Worm (Caenorhabditis elegans) whole organism, L3 larva: Measurements from ENCODE around the gene clec-5.

Experiments used
- R02D3.7 ChIP-seq: fragments of 150-350 bp; optimal IDR thresholded peaks from 2 replicates; lab custom pipeline; 2014; ENCODE audit warnings: missing biosample characterization, missing genetic modification characterization
- ZK546.5 ChIP-seq: sonication (generic microtip); optimal IDR thresholded peaks from 2 replicates; lab custom pipeline; 2017; ENCODE audit warnings: missing biosample characterization, missing genetic modification characterization
- elt-2 ChIP-seq: sonication (generic microtip); optimal IDR thresholded peaks from 2 replicates; lab custom pipeline; 2016; ENCODE audit warnings: missing genetic modification reagents, mild to moderate bottlenecking, missing genetic modification characterization, missing compliant biosample characterization
- lin-39 ChIP-seq: fragments of 150-350 bp; optimal IDR thresholded peaks from 2 replicates; lab custom pipeline; 2018; ENCODE audit warnings: missing biosample characterization, missing genetic modification reagents, missing genetic modification characterization
- mdl-1 ChIP-seq: fragments of 150-350 bp; optimal IDR thresholded peaks from 2 replicates; lab custom pipeline; 2014; ENCODE audit warnings: missing biosample characterization, missing genetic modification characterization
- nhr-12 ChIP-seq: fragments of 150-350 bp; optimal IDR thresholded peaks from 2 replicates; lab custom pipeline; 2014; ENCODE audit warnings: missing biosample characterization, missing genetic modification characterization
- nhr-25 ChIP-seq: sonication (generic microtip); optimal IDR thresholded peaks from 2 replicates; lab custom pipeline; 2017; ENCODE audit warnings: missing biosample characterization, missing genetic modification characterization
- nhr-76 ChIP-seq: fragments of 150-350 bp; sonication (generic microtip); optimal IDR thresholded peaks from 5 replicates; lab custom pipeline; 2014; ENCODE audit warnings: missing biosample characterization, missing genetic modification characterization
- pqm-1 ChIP-seq: fragments of 150-350 bp; optimal IDR thresholded peaks from 2 replicates; lab custom pipeline; 2017; ENCODE audit warnings: missing biosample characterization, missing genetic modification characterization, inconsistent platforms
- unc-39 ChIP-seq: sonication (generic microtip); optimal IDR thresholded peaks from 4 replicates; lab custom pipeline; 2017; ENCODE audit warnings: missing biosample characterization, missing genetic modification characterization
- zag-1 ChIP-seq: fragments of 150-350 bp; optimal IDR thresholded peaks from 2 replicates; lab custom pipeline; 2014; ENCODE audit warnings: missing biosample characterization, missing genetic modification characterization

DNA sequence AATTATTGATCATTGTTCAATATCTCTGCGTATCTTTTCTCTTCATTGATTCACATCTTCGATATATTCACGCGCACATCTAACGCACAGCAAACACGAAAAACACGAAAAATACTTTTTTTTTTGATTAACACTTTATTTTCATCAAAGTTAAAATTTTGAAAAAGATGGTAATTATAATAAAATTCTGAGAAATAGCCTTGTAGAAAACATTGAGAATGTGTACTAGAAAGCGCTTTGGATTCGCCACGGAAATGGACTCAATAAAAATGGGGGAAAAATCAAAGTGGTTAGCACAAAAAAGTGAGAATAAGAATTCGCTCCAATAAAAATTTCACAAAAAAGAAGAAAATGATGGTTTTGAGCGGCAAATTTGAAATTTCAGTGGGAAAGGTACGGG lies 10.1 kb upstream of the clec-5 start, which contains the start of gene F26F4.6:
- TF ChIP-seq nhr-76 (tag; lab: Kevin White, UChicago) = no peak
- no peak for TF ChIP-seq zag-1 (tag; lab: Kevin White, UChicago)
- TF ChIP-seq unc-39 = no peak
- no peak for TF ChIP-seq nhr-12 (tag; lab: Kevin White, UChicago)
- no peak for TF ChIP-seq elt-2 (tag; lab: Kevin White, UChicago)
- TF ChIP-seq R02D3.7 (tag; lab: Kevin White, UChicago) = no peak
- TF ChIP-seq lin-39 (tag; lab: Kevin White, UChicago) = no peak
- TF ChIP-seq mdl-1 = no peak
- no peak for TF ChIP-seq ZK546.5 (tag; lab: Kevin White, UChicago)
- no peak for TF ChIP-seq pqm-1
- no peak for TF ChIP-seq nhr-25 (tag; lab: Kevin White, UChicago)
